Fruit fly (Drosophila melanogaster) whole organism, prepupa: ENCODE measurements around the gene Pde9.

Experiments used
- CG11294 ChIP-seq: fragments of 200-800 bp; sonication (Bioruptor generic); IDR thresholded peaks from 2 replicates; pipeline ENCODE4 v1.3.6; 2022; ENCODE audit warnings: missing biosample characterization, missing genetic modification characterization
- CG11762 ChIP-seq: fragments of 200-800 bp; sonication (Bioruptor generic); optimal IDR thresholded peaks from 3 replicates; lab custom pipeline; 2016; ENCODE audit warnings: missing biosample characterization, missing genetic modification characterization; ENCODE audit not compliant: insufficient read depth
- CG15336 ChIP-seq: fragments of 200-800 bp; sonication (Bioruptor generic); IDR thresholded peaks from 2 replicates; pipeline ENCODE4 v1.3.6; 2022; ENCODE audit warnings: missing biosample characterization, missing genetic modification characterization
- CG1621 ChIP-seq: fragments of 200-800 bp; sonication (Bioruptor generic); optimal IDR thresholded peaks from 3 replicates; lab custom pipeline; 2018; ENCODE audit warnings: missing biosample characterization, mild to moderate bottlenecking, missing genetic modification characterization
- CG16779 ChIP-seq: fragments of 200-800 bp; sonication (Bioruptor generic); optimal IDR thresholded peaks from 3 replicates; lab custom pipeline; 2017; ENCODE audit warnings: missing biosample characterization, mild to moderate bottlenecking, missing genetic modification characterization
- CG32006 ChIP-seq: fragments of 200-800 bp; sonication (Bioruptor generic); optimal IDR thresholded peaks from 3 replicates; lab custom pipeline; 2017; ENCODE audit warnings: missing biosample characterization, mild to moderate bottlenecking, missing genetic modification characterization
- CG34406 ChIP-seq: fragments of 200-800 bp; sonication (Bioruptor generic); optimal IDR thresholded peaks from 3 replicates; lab custom pipeline; 2016; ENCODE audit warnings: missing biosample characterization, missing genetic modification characterization
- CG3919 ChIP-seq: fragments of 200-800 bp; sonication (Bioruptor generic); optimal IDR thresholded peaks from 3 replicates; lab custom pipeline; 2016; ENCODE audit warnings: missing biosample characterization, missing genetic modification characterization
- CG4318 ChIP-seq: fragments of 200-800 bp; sonication (Bioruptor generic); optimal IDR thresholded peaks from 3 replicates; lab custom pipeline; 2017; ENCODE audit warnings: missing biosample characterization, mild to moderate bottlenecking, missing genetic modification characterization
- CG6163 ChIP-seq: fragments of 200-800 bp; sonication (Bioruptor generic); IDR thresholded peaks from 3 replicates; pipeline ENCODE4 v1.3.6; 2022; ENCODE audit warnings: missing biosample characterization, missing genetic modification characterization
- CG6276 ChIP-seq: fragments of 200-800 bp; sonication (Bioruptor generic); optimal IDR thresholded peaks from 2 replicates; lab custom pipeline; 2017; ENCODE audit warnings: missing biosample characterization, mild to moderate bottlenecking, missing genetic modification characterization
- CG6792 ChIP-seq: fragments of 200-800 bp; sonication (Bioruptor generic); optimal IDR thresholded peaks from 3 replicates; lab custom pipeline; 2016; ENCODE audit warnings: missing biosample characterization, missing genetic modification characterization
- CG7368 ChIP-seq: fragments of 200-800 bp; sonication (Bioruptor generic); optimal IDR thresholded peaks from 3 replicates; lab custom pipeline; 2016; ENCODE audit warnings: missing biosample characterization, missing genetic modification characterization
- CG8119 ChIP-seq: fragments of 200-800 bp; sonication (Bioruptor generic); IDR thresholded peaks from 3 replicates; pipeline ENCODE4 v1.3.6; 2022; ENCODE audit warnings: missing biosample characterization, missing genetic modification characterization
- CG8319 ChIP-seq: fragments of 200-800 bp; sonication (Bioruptor generic); optimal IDR thresholded peaks from 3 replicates; lab custom pipeline; 2016; ENCODE audit warnings: missing biosample characterization, missing genetic modification characterization
- CG8632 ChIP-seq: fragments of 200-800 bp; sonication (Bioruptor generic); optimal IDR thresholded peaks from 3 replicates; lab custom pipeline; 2016; ENCODE audit warnings: missing biosample characterization, missing genetic modification characterization
- CG9139 ChIP-seq: fragments of 200-800 bp; sonication (Bioruptor generic); optimal IDR thresholded peaks from 3 replicates; lab custom pipeline; 2017; ENCODE audit warnings: missing biosample characterization, mild to moderate bottlenecking, missing genetic modification characterization
- Eip75B ChIP-seq: fragments of 200-800 bp; sonication (Bioruptor generic); optimal IDR thresholded peaks from 3 replicates; lab custom pipeline; 2016; ENCODE audit warnings: missing biosample characterization, missing genetic modification characterization
- Eip78C ChIP-seq: fragments of 200-800 bp; sonication (Bioruptor generic); peaks from one replicate; lab custom pipeline; 2016; ENCODE audit warnings: missing biosample characterization, missing genetic modification characterization
- Gug ChIP-seq: fragments of 200-800 bp; sonication (Bioruptor generic); IDR thresholded peaks from 2 replicates; pipeline ENCODE4 v1.3.6; 2022; ENCODE audit warnings: missing biosample characterization, missing genetic modification characterization
- Hr38 ChIP-seq: sonication (Bioruptor generic); optimal IDR thresholded peaks from 2 replicates; lab custom pipeline; 2016; ENCODE audit warnings: missing biosample characterization, missing genetic modification characterization
- Hr39 ChIP-seq: fragments of 200-800 bp; sonication (Bioruptor generic); optimal IDR thresholded peaks from 2 replicates; lab custom pipeline; 2016; ENCODE audit warnings: missing biosample characterization, missing genetic modification characterization
- Hr4 ChIP-seq: fragments of 200-800 bp; sonication (Bioruptor generic); optimal IDR thresholded peaks from 3 replicates; lab custom pipeline; 2016; ENCODE audit warnings: missing biosample characterization, missing genetic modification characterization
- Lpt ChIP-seq: fragments of 200-800 bp; sonication (Bioruptor generic); optimal IDR thresholded peaks from 3 replicates; lab custom pipeline; 2016; ENCODE audit warnings: missing biosample characterization, missing genetic modification characterization
- Met ChIP-seq: fragments of 200-800 bp; sonication (Bioruptor generic); optimal IDR thresholded peaks from 3 replicates; lab custom pipeline; 2016; ENCODE audit warnings: missing biosample characterization, missing genetic modification characterization
- OdsH ChIP-seq: fragments of 200-800 bp; sonication (Bioruptor generic); optimal IDR thresholded peaks from 3 replicates; lab custom pipeline; 2016; ENCODE audit warnings: missing biosample characterization, missing genetic modification characterization
- Sox102F ChIP-seq: fragments of 200-800 bp; sonication (Bioruptor generic); optimal IDR thresholded peaks from 2 replicates; lab custom pipeline; 2016; ENCODE audit warnings: missing biosample characterization, mild to moderate bottlenecking, missing genetic modification characterization
- acj6 ChIP-seq: fragments of 200-800 bp; sonication (Bioruptor generic); optimal IDR thresholded peaks from 3 replicates; lab custom pipeline; 2016; ENCODE audit warnings: missing biosample characterization, missing genetic modification characterization
- cyc ChIP-seq: fragments of 200-800 bp; sonication (Bioruptor generic); optimal IDR thresholded peaks from 3 replicates; lab custom pipeline; 2016; ENCODE audit warnings: missing biosample characterization, missing genetic modification characterization
- dac ChIP-seq: fragments of 200-800 bp; sonication (Bioruptor generic); optimal IDR thresholded peaks from 2 replicates; lab custom pipeline; 2017; ENCODE audit warnings: missing biosample characterization, mild to moderate bottlenecking, missing genetic modification characterization
- dsx ChIP-seq: fragments of 200-800 bp; optimal IDR thresholded peaks from 3 replicates; lab custom pipeline; 2019; ENCODE audit warnings: missing biosample characterization, mild to moderate bottlenecking, missing genetic modification characterization, moderate library complexity; ENCODE audit not compliant: poor library complexity, severe bottlenecking
- eg ChIP-seq: fragments of 200-800 bp; sonication (Bioruptor generic); IDR thresholded peaks from 3 replicates; pipeline ENCODE4 v1.3.6; 2022; ENCODE audit warnings: missing biosample characterization, missing genetic modification characterization
- esn ChIP-seq: fragments of 200-800 bp; sonication (Bioruptor generic); optimal IDR thresholded peaks from 2 replicates; lab custom pipeline; 2016; ENCODE audit warnings: missing biosample characterization, mild to moderate bottlenecking, missing genetic modification characterization, moderate library complexity
- fd59A ChIP-seq: fragments of 200-800 bp; sonication (Bioruptor generic); optimal IDR thresholded peaks from 2 replicates; lab custom pipeline; 2017; ENCODE audit warnings: missing biosample characterization, mild to moderate bottlenecking, missing genetic modification characterization, missing genetic modification reagents
- fd85E ChIP-seq: fragments of 200-800 bp; sonication (Bioruptor generic); optimal IDR thresholded peaks from 3 replicates; lab custom pipeline; 2016; ENCODE audit warnings: missing biosample characterization, missing genetic modification characterization
- net ChIP-seq: fragments of 200-800 bp; sonication (Bioruptor generic); optimal IDR thresholded peaks from 3 replicates; lab custom pipeline; 2016; ENCODE audit warnings: missing biosample characterization, missing genetic modification characterization
- salr ChIP-seq, 2 experiments: fragments of 200-800 bp; sonication (Bioruptor generic); optimal IDR thresholded peaks; 3 replicates each; lab custom pipeline; 2016 to 2018; ENCODE audit warnings: missing biosample characterization in 2 of 2, missing genetic modification characterization in 2 of 2, mild to moderate bottlenecking in 1 of 2
- spab ChIP-seq: fragments of 200-800 bp; sonication (Bioruptor generic); optimal IDR thresholded peaks from 2 replicates; lab custom pipeline; 2017; ENCODE audit warnings: missing biosample characterization, mild to moderate bottlenecking, missing genetic modification characterization, missing genetic modification reagents
- ss ChIP-seq, 2 experiments: fragments of 200-800 bp; sonication (Bioruptor generic); optimal IDR thresholded peaks; 2 replicates in 1 of 2; 3 replicates in 1 of 2; lab custom pipeline; 2017 to 2018; ENCODE audit warnings: mild to moderate bottlenecking in 2 of 2, missing biosample characterization in 2 of 2, missing genetic modification characterization in 2 of 2, moderate library complexity in 1 of 2
- svp ChIP-seq: fragments of 200-800 bp; sonication (Bioruptor generic); peaks from one replicate; lab custom pipeline; 2016; ENCODE audit warnings: missing biosample characterization, missing genetic modification characterization
- topi ChIP-seq: fragments of 200-800 bp; sonication (Bioruptor generic); optimal IDR thresholded peaks from 3 replicates; lab custom pipeline; 2016; ENCODE audit warnings: missing biosample characterization, missing genetic modification characterization
- vri ChIP-seq: fragments of 200-800 bp; sonication (Bioruptor generic); optimal IDR thresholded peaks from 3 replicates; lab custom pipeline; 2016; ENCODE audit warnings: missing biosample characterization, mild to moderate bottlenecking, missing genetic modification characterization

Pde9 gene

dm6 chrX:12760466-12761133 lies 136.5 kb downstream of the Pde9 start, which contains the start of gene Paics (continued):
- TF ChIP-seq net (GFP tag; lab: Kevin White, UChicago) = no peak
- TF ChIP-seq Met (GFP tag; lab: Kevin White, UChicago) = peak; percentile 64
- TF ChIP-seq vri = no peak
- TF ChIP-seq dac (GFP tag; lab: Kevin White, UChicago) = no peak
- TF ChIP-seq Eip78C (GFP tag; lab: Kevin White, UChicago) = peak; percentile 96
- TF ChIP-seq fd59A (GFP tag; lab: Kevin White, UChicago) = peak; percentile 55
- peak; percentile 62 for TF ChIP-seq dsx (GFP tag; lab: Kevin White, UChicago)
- TF ChIP-seq CG8319 (GFP tag; lab: Kevin White, UChicago) = peak; percentile 15
- peak; percentile 61 for TF ChIP-seq topi

- TF ChIP-seq Met (GFP tag; lab: Kevin White, UChicago) (no peak), svp (GFP tag; lab: Kevin White, UChicago) (peak; percentile 96)
Measured at dm6 chrX:12759162-12759561, 138.0 kb downstream of the Pde9 start.

- TF ChIP-seq CG8119 (GFP tag; lab: Robert Waterston, UW) (peak; percentile 32; the same call in 2 of the 3 replicates), CG16779 (tag; lab: Kevin White, UChicago) (no peak), ss (GFP tag; optimal IDR thresholded peaks at IDR 0.05; lab: Kevin White, UChicago) (no peak), CG6276 (peak; percentile 14), eg (peak; percentile 32; the same call in 2 of the 3 replicates), Hr38 (GFP tag; lab: Kevin White, UChicago) (no peak), Eip75B (GFP tag; lab: Kevin White, UChicago) (no peak), CG6163 (GFP tag; lab: Robert Waterston, UW) (peak; percentile 30; the same call in 2 of the 3 replicates), dsx (GFP tag; lab: Kevin White, UChicago) (peak; percentile 59), Hr4 (GFP tag; lab: Kevin White, UChicago) (no peak), CG15336 (GFP tag; lab: Robert Waterston, UW) (peak; percentile 30; the same call in 1 of the 2 replicates), CG9139 (no peak), vri (no peak)
- TF ChIP-seq, all 60 proteins: peak for 6
Measured at dm6 chrX:12757075-12757474, 140.1 kb downstream of the Pde9 start.

dm6 chrX:12756374-12756721 lies 140.8 kb downstream of the Pde9 start:
- TF ChIP-seq Eip78C (GFP tag; lab: Kevin White, UChicago) (no peak), spab (no peak), Hr38 (GFP tag; lab: Kevin White, UChicago) (no peak), eg (no peak), Lpt (no peak), CG15336 (GFP tag; lab: Robert Waterston, UW) (no peak), CG32006 (GFP tag; lab: Kevin White, UChicago) (no peak), fd59A (GFP tag; lab: Kevin White, UChicago) (no peak), Met (GFP tag; lab: Kevin White, UChicago) (no peak), dsx (GFP tag; lab: Kevin White, UChicago) (peak; percentile 39), salr (GFP tag; optimal IDR thresholded peaks at IDR 0.05; lab: Kevin White, UChicago) (peak in 1 of 2 experiments; percentile 36), CG9139 (no peak), fd85E (no peak), OdsH (GFP tag; lab: Kevin White, UChicago) (no peak), CG8632 (no peak), cyc (GFP tag; lab: Kevin White, UChicago) (no peak), ss (GFP tag; optimal IDR thresholded peaks at IDR 0.05; lab: Kevin White, UChicago) (no peak), Gug (GFP tag; lab: Robert Waterston, UW) (no peak), CG11294 (no peak), Sox102F (GFP tag; lab: Kevin White, UChicago) (no peak), Hr4 (GFP tag; lab: Kevin White, UChicago) (no peak), net (GFP tag; lab: Kevin White, UChicago) (no peak), svp (GFP tag; lab: Kevin White, UChicago) (peak; percentile 93), CG11762 (GFP tag; lab: Kevin White, UChicago) (no peak), vri (no peak), CG4318 (GFP tag; lab: Kevin White, UChicago) (no peak), Hr39 (GFP tag; lab: Kevin White, UChicago) (no peak), topi (no peak), CG34406 (GFP tag; lab: Kevin White, UChicago) (no peak), acj6 (GFP tag; lab: Kevin White, UChicago) (no peak), CG1621 (tag; lab: Kevin White, UChicago) (no peak), CG3919 (GFP tag; lab: Kevin White, UChicago) (no peak), CG6792 (GFP tag; lab: Kevin White, UChicago) (no peak), CG7368 (GFP tag; lab: Kevin White, UChicago) (no peak), CG6163 (GFP tag; lab: Robert Waterston, UW) (peak; percentile 36; the same call in 1 of the 3 replicates), Eip75B (GFP tag; lab: Kevin White, UChicago) (no peak), esn (GFP tag; lab: Kevin White, UChicago) (no peak), dac (GFP tag; lab: Kevin White, UChicago) (no peak)
